1 fruit fly cellular context compared by ENCODE assay signal in genomic region chr3R:9420439-9421234, dm6.
TF ChIP-seq lines count a peak whose summit lies in the region.

No protein-coding gene starts in this region.

TF ChIP-seq in whole organism, embryonic, 481 proteins besides CTCF, POLR2A, EP300 and RAD21 (continued from another document):
- TF ChIP-seq HmgD (GFP tag; optimal IDR thresholded peaks at IDR 0.05; lab: Kevin White, UChicago) (no peak), CG10147 (GFP tag; optimal IDR thresholded peaks at IDR 0.05; lab: Kevin White, UChicago) (no peak), CG7556 (GFP tag; optimal IDR thresholded peaks at IDR 0.05; lab: Kevin White, UChicago) (no peak), CG6813 (GFP tag; optimal IDR thresholded peaks at IDR 0.05; lab: Kevin White, UChicago) (no peak), crol (GFP tag; IDR thresholded peaks at IDR 0.05; lab: Robert Waterston, UW) (peak; percentile 75), CG11085 (GFP tag; IDR thresholded peaks at IDR 0.05; lab: Robert Waterston, UW) (no peak), unc-4 (GFP tag; IDR thresholded peaks at IDR 0.05; lab: Robert Waterston, UW; ENCODE audit: partially characterized antibody) (no peak), CG31441 (GFP tag; IDR thresholded peaks at IDR 0.05; lab: Robert Waterston, UW) (peak; percentile 41), otp (GFP tag; IDR thresholded peaks at IDR 0.05; lab: Robert Waterston, UW) (no peak), knrl (GFP tag; IDR thresholded peaks at IDR 0.05; lab: Robert Waterston, UW; ENCODE audit: partially characterized antibody) (no peak), CG12942 (GFP tag; optimal IDR thresholded peaks at IDR 0.05; lab: Kevin White, UChicago) (no peak), Doc3 (GFP tag; IDR thresholded peaks at IDR 0.05; lab: Robert Waterston, UW; ENCODE audit: partially characterized antibody) (0 out of 3 replicates have a peak, but pooled peaks have one; percentile 12), kah (GFP tag; optimal IDR thresholded peaks at IDR 0.05; lab: Kevin White, UChicago) (no peak), CG14050 (GFP tag; IDR thresholded peaks at IDR 0.05; lab: Robert Waterston, UW) (no peak), CG11504 (tag; optimal IDR thresholded peaks at IDR 0.05; lab: Kevin White, UChicago) (peak; percentile 43), CG13894 (tag; optimal IDR thresholded peaks at IDR 0.05; lab: Kevin White, UChicago) (no peak), dmrt11E (tag; optimal IDR thresholded peaks at IDR 0.05; lab: Kevin White, UChicago) (no peak), CG2678 (tag; optimal IDR thresholded peaks at IDR 0.05; lab: Kevin White, UChicago) (peak; percentile 21), CG18262 (tag; optimal IDR thresholded peaks at IDR 0.05; lab: Kevin White, UChicago) (no peak), CG14965 (GFP tag; optimal IDR thresholded peaks at IDR 0.05; lab: Kevin White, UChicago; ENCODE audit: borderline replicate concordance) (no peak), CG8944 (GFP tag; optimal IDR thresholded peaks at IDR 0.05; lab: Kevin White, UChicago) (no peak), CG1832 (GFP tag; optimal IDR thresholded peaks at IDR 0.05; lab: Kevin White, UChicago) (no peak), dm (GFP tag; optimal IDR thresholded peaks at IDR 0.05; lab: Kevin White, UChicago) (no peak), Hand (GFP tag; optimal IDR thresholded peaks at IDR 0.05; lab: Kevin White, UChicago) (no peak), CG10959 (GFP tag; IDR thresholded peaks at IDR 0.05; lab: Robert Waterston, UW) (no peak), Nf-YC (tag; optimal IDR thresholded peaks at IDR 0.05; lab: Kevin White, UChicago) (no peak), hkb (optimal IDR thresholded peaks at IDR 0.05; lab: Kevin White, UChicago) (no peak), hkb (GFP tag; IDR thresholded peaks at IDR 0.05; lab: Robert Waterston, UW) (no peak), scrt (GFP tag; optimal IDR thresholded peaks at IDR 0.05; lab: Kevin White, UChicago) (no peak), nau (GFP tag; optimal IDR thresholded peaks at IDR 0.05; lab: Kevin White, UChicago) (peak; percentile 1), chn (GFP tag; optimal IDR thresholded peaks at IDR 0.05; lab: Kevin White, UChicago) (no peak), CG12236 (GFP tag; optimal IDR thresholded peaks at IDR 0.05; lab: Kevin White, UChicago) (no peak), Mad (GFP tag; optimal IDR thresholded peaks at IDR 0.05; lab: Kevin White, UChicago) (no peak), fru (optimal IDR thresholded peaks at IDR 0.05; lab: Kevin White, UChicago) (no peak), Pdp1 (GFP tag; optimal IDR thresholded peaks at IDR 0.05; lab: Kevin White, UChicago) (peak in 1 of 2 experiments; percentile 17), wor (GFP tag; IDR thresholded peaks at IDR 0.05; lab: Robert Waterston, UW) (no peak), exex (tag; optimal IDR thresholded peaks at IDR 0.05; lab: Kevin White, UChicago) (no peak), ci (GFP tag; IDR thresholded peaks at IDR 0.05; lab: Robert Waterston, UW) (peak; percentile 66; the same call in 1 of the 3 replicates), dmrt99B (tag; optimal IDR thresholded peaks at IDR 0.05; lab: Kevin White, UChicago) (peak; percentile 49), CG3407 (GFP tag; optimal IDR thresholded peaks at IDR 0.05; lab: Kevin White, UChicago) (no peak), CG17328 (GFP tag; IDR thresholded peaks at IDR 0.05; lab: Robert Waterston, UW) (no peak), row (GFP tag; IDR thresholded peaks at IDR 0.05; lab: Robert Waterston, UW) (peak; percentile 41; the same call in 2 of the 3 replicates), CG8388 (GFP tag; optimal IDR thresholded peaks at IDR 0.05; lab: Kevin White, UChicago) (no peak), Med (GFP tag; lab: Kevin White, UChicago) (peak; percentile 74), disco-r (GFP tag; optimal IDR thresholded peaks at IDR 0.05; lab: Kevin White, UChicago) (no peak), tup (GFP tag; optimal IDR thresholded peaks at IDR 0.05; lab: Kevin White, UChicago) (no peak), Jarid2 (GFP tag; optimal IDR thresholded peaks at IDR 0.05; lab: Kevin White, UChicago) (no peak), H2.0 (GFP tag; IDR thresholded peaks at IDR 0.05; lab: Robert Waterston, UW) (no peak), CG3163 (GFP tag; optimal IDR thresholded peaks at IDR 0.05; lab: Kevin White, UChicago) (no peak), CG2875 (GFP tag; optimal IDR thresholded peaks at IDR 0.05; lab: Kevin White, UChicago) (peak; percentile 14), CG31224 (GFP tag; IDR thresholded peaks at IDR 0.05; lab: Robert Waterston, UW) (no peak), Ets65A (GFP tag; lab: Kevin White, UChicago) (peak; percentile 88), corto (GFP tag; optimal IDR thresholded peaks at IDR 0.05; lab: Kevin White, UChicago) (no peak), CG7928 (GFP tag; optimal IDR thresholded peaks at IDR 0.05; lab: Kevin White, UChicago) (no peak), pfk (GFP tag; optimal IDR thresholded peaks at IDR 0.05; lab: Kevin White, UChicago) (no peak), Awh (GFP tag; IDR thresholded peaks at IDR 0.05; lab: Robert Waterston, UW) (0 out of 2 replicates have a peak, but pooled peaks have one; percentile 9), Meics (GFP tag; optimal IDR thresholded peaks at IDR 0.05; lab: Kevin White, UChicago) (no peak), HHEX (GFP tag; optimal IDR thresholded peaks at IDR 0.05; lab: Kevin White, UChicago) (peak; percentile 6), CG1603 (tag; optimal IDR thresholded peaks at IDR 0.05; lab: Kevin White, UChicago) (peak; percentile 46), sim (GFP tag; IDR thresholded peaks at IDR 0.05; lab: Robert Waterston, UW) (no peak), CG10209 (GFP tag; optimal IDR thresholded peaks at IDR 0.05; lab: Kevin White, UChicago) (no peak), abd-A (tag; optimal IDR thresholded peaks at IDR 0.05; lab: Kevin White, UChicago) (peak; percentile 34), Sox102F (GFP tag; optimal IDR thresholded peaks at IDR 0.05; lab: Kevin White, UChicago) (peak; percentile 44), fd3F (GFP tag; optimal IDR thresholded peaks at IDR 0.05; lab: Kevin White, UChicago) (no peak), CG13775 (GFP tag; optimal IDR thresholded peaks at IDR 0.05; lab: Kevin White, UChicago) (no peak), Xrp1 (GFP tag; IDR thresholded peaks at IDR 0.05; lab: Robert Waterston, UW) (peak; percentile 45; the same call in 1 of the 2 replicates), CG11560 (tag; IDR thresholded peaks at IDR 0.05; lab: Robert Waterston, UW) (no peak), jigr1 (GFP tag; IDR thresholded peaks at IDR 0.05; lab: Robert Waterston, UW) (0 out of 3 replicates have a peak, but pooled peaks have one; percentile 31), CG17359 (tag; optimal IDR thresholded peaks at IDR 0.05; lab: Kevin White, UChicago) (peak; percentile 49), CG6254 (GFP tag; optimal IDR thresholded peaks at IDR 0.05; lab: Kevin White, UChicago) (no peak), Oli (tag; optimal IDR thresholded peaks at IDR 0.05; lab: Kevin White, UChicago) (peak; percentile 31), Antp (GFP tag; optimal IDR thresholded peaks at IDR 0.05; lab: Kevin White, UChicago) (no peak), CG17385 (GFP tag; optimal IDR thresholded peaks at IDR 0.05; lab: Kevin White, UChicago) (no peak)
